Fruit fly (Drosophila melanogaster): ENCODE measurements around the gene CG12111.

- TF ChIP-seq Dll (optimal IDR thresholded peaks at IDR 0.05) (no peak), EcR (GFP tag; optimal IDR thresholded peaks at IDR 0.05) (no peak), CG8478 (optimal IDR thresholded peaks at IDR 0.05) (no peak), psq (optimal IDR thresholded peaks at IDR 0.05) (no peak), pan (optimal IDR thresholded peaks at IDR 0.05) (no peak), usp (GFP tag; optimal IDR thresholded peaks at IDR 0.05) (no peak)
Measured at dm6 chrX:8542728-8543127, 28.0 kb downstream of the CG12111 start.
